Comparison of ENCODE assay signal across 2 fruit fly cellular contexts in genomic region chr3L:4071561-4072049, dm6.
TF ChIP-seq lines count a peak whose summit lies in the region.

Gene wit, minus strand, starts transcription at chr3L:4071717.

TF ChIP-seq in whole organism, embryonic, 481 proteins besides CTCF, POLR2A, EP300 and RAD21 (continued from another document and continues in another):
- no peak for TF ChIP-seq grau (tag; optimal IDR thresholded peaks at IDR 0.05; lab: Kevin White, UChicago)
- no peak for TF ChIP-seq tap (tag; optimal IDR thresholded peaks at IDR 0.05; lab: Kevin White, UChicago)
- TF ChIP-seq CG6813 (GFP tag; optimal IDR thresholded peaks at IDR 0.05; lab: Kevin White, UChicago), result peak; percentile 43
- TF ChIP-seq CG4730 (GFP tag; IDR thresholded peaks at IDR 0.05; lab: Robert Waterston, UW), result no peak
- no peak for TF ChIP-seq HLH4C (GFP tag; IDR thresholded peaks at IDR 0.05; lab: Robert Waterston, UW; ENCODE audit: partially characterized antibody)
- TF ChIP-seq corto (GFP tag; optimal IDR thresholded peaks at IDR 0.05; lab: Kevin White, UChicago), result peak; percentile 38
- TF ChIP-seq sqz (GFP tag; optimal IDR thresholded peaks at IDR 0.05; lab: Kevin White, UChicago), result peak; percentile 53
- TF ChIP-seq CG11247 (GFP tag; IDR thresholded peaks at IDR 0.05; lab: Robert Waterston, UW), result no peak
- TF ChIP-seq hth (optimal IDR thresholded peaks at IDR 0.05; lab: Kevin White, UChicago), result no peak
- TF ChIP-seq bbx (GFP tag; IDR thresholded peaks at IDR 0.05; lab: Robert Waterston, UW; ENCODE audit: partially characterized antibody), result peak; percentile 41; the same call in 1 of the 2 replicates
- TF ChIP-seq Mrtf (GFP tag; IDR thresholded peaks at IDR 0.05; lab: Robert Waterston, UW), result no peak
- peak; percentile 13 for TF ChIP-seq ems (GFP tag; optimal IDR thresholded peaks at IDR 0.05; lab: Kevin White, UChicago)
- no peak for TF ChIP-seq CG7271 (tag; optimal IDR thresholded peaks at IDR 0.05; lab: Kevin White, UChicago)
- TF ChIP-seq Neu2 (GFP tag; optimal IDR thresholded peaks at IDR 0.05; lab: Kevin White, UChicago; ENCODE audit: borderline replicate concordance), result no peak
- TF ChIP-seq CG2889 (GFP tag; IDR thresholded peaks at IDR 0.05; lab: Robert Waterston, UW), result no peak
- no peak for TF ChIP-seq toy (GFP tag; IDR thresholded peaks at IDR 0.05; lab: Robert Waterston, UW)
- TF ChIP-seq pita (GFP tag; optimal IDR thresholded peaks at IDR 0.05; lab: Kevin White, UChicago), result no peak
- TF ChIP-seq CG10274 (GFP tag; optimal IDR thresholded peaks at IDR 0.05; lab: Kevin White, UChicago), result no peak
- no peak; the same call in 1 of the 2 replicates for TF ChIP-seq amos (GFP tag; IDR thresholded peaks at IDR 0.05; lab: Robert Waterston, UW; ENCODE audit: partially characterized antibody)
- no peak for TF ChIP-seq Taf1 (GFP tag; IDR thresholded peaks at IDR 0.05; lab: Robert Waterston, UW)
- no peak for TF ChIP-seq Sry-δ (GFP tag; optimal IDR thresholded peaks at IDR 0.05; lab: Kevin White, UChicago)
- no peak for TF ChIP-seq CG2199 (GFP tag; IDR thresholded peaks at IDR 0.05; lab: Robert Waterston, UW)
- TF ChIP-seq Sin3A (optimal IDR thresholded peaks at IDR 0.05; lab: Kevin White, UChicago), result no peak
- TF ChIP-seq nmo (GFP tag; optimal IDR thresholded peaks at IDR 0.05; lab: Kevin White, UChicago), result no peak
- TF ChIP-seq Max (GFP tag; optimal IDR thresholded peaks at IDR 0.05; lab: Kevin White, UChicago), result no peak
- no peak for TF ChIP-seq sim (GFP tag; IDR thresholded peaks at IDR 0.05; lab: Robert Waterston, UW)
- TF ChIP-seq gfzf (GFP tag; optimal IDR thresholded peaks at IDR 0.05; lab: Kevin White, UChicago), result peak; percentile 32
- TF ChIP-seq CG15601 (tag; optimal IDR thresholded peaks at IDR 0.05; lab: Kevin White, UChicago), result no peak
- no peak for TF ChIP-seq gcm2 (GFP tag; optimal IDR thresholded peaks at IDR 0.05; lab: Kevin White, UChicago)
- no peak for TF ChIP-seq repo (GFP tag; optimal IDR thresholded peaks at IDR 0.05; lab: Kevin White, UChicago)
- TF ChIP-seq chm (GFP tag; IDR thresholded peaks at IDR 0.05; lab: Robert Waterston, UW), result peak; percentile 83
- TF ChIP-seq dan (GFP tag; IDR thresholded peaks at IDR 0.05; lab: Robert Waterston, UW), result no peak
- TF ChIP-seq Hr39 (optimal IDR thresholded peaks at IDR 0.05; lab: Kevin White, UChicago), result no peak
- TF ChIP-seq tna (GFP tag; IDR thresholded peaks at IDR 0.05; lab: Robert Waterston, UW; ENCODE audit: partially characterized antibody), result no peak
- TF ChIP-seq Mad (GFP tag; optimal IDR thresholded peaks at IDR 0.05; lab: Kevin White, UChicago), result peak; percentile 6
- no peak for TF ChIP-seq ro (GFP tag; IDR thresholded peaks at IDR 0.05; lab: Robert Waterston, UW)
- no peak for TF ChIP-seq sima (GFP tag; optimal IDR thresholded peaks at IDR 0.05; lab: Kevin White, UChicago)
- no peak for TF ChIP-seq CHES-1-like (GFP tag; optimal IDR thresholded peaks at IDR 0.05; lab: Kevin White, UChicago)
- TF ChIP-seq CG10959 (GFP tag; IDR thresholded peaks at IDR 0.05; lab: Robert Waterston, UW), result no peak
- no peak for TF ChIP-seq CG2129 (GFP tag; IDR thresholded peaks at IDR 0.05; lab: Robert Waterston, UW; ENCODE audit: partially characterized antibody)
- no peak for TF ChIP-seq ato (GFP tag; IDR thresholded peaks at IDR 0.05; lab: Robert Waterston, UW; ENCODE audit: partially characterized antibody)
- no peak for TF ChIP-seq CG33557 (GFP tag; optimal IDR thresholded peaks at IDR 0.05; lab: Kevin White, UChicago)
- no peak for TF ChIP-seq cwo (GFP tag; optimal IDR thresholded peaks at IDR 0.05; lab: Kevin White, UChicago)
- no peak for TF ChIP-seq Gsc (GFP tag; IDR thresholded peaks at IDR 0.05; lab: Robert Waterston, UW)
- TF ChIP-seq Camta (GFP tag; optimal IDR thresholded peaks at IDR 0.05; lab: Kevin White, UChicago), result peak; percentile 17
- no peak for TF ChIP-seq Dek (tag; optimal IDR thresholded peaks at IDR 0.05; lab: Kevin White, UChicago)
- TF ChIP-seq trem (tag; optimal IDR thresholded peaks at IDR 0.05; lab: Kevin White, UChicago), result no peak
- no peak for TF ChIP-seq tll (GFP tag; optimal IDR thresholded peaks at IDR 0.05; lab: Kevin White, UChicago)
- no peak for TF ChIP-seq CoRest (tag; optimal IDR thresholded peaks at IDR 0.05; lab: Kevin White, UChicago)
- TF ChIP-seq ERR (GFP tag; optimal IDR thresholded peaks at IDR 0.05; lab: Kevin White, UChicago), result no peak
- TF ChIP-seq lilli (GFP tag; optimal IDR thresholded peaks at IDR 0.05; lab: Kevin White, UChicago), result peak; percentile 25
- no peak for TF ChIP-seq inv (GFP tag; IDR thresholded peaks at IDR 0.05; lab: Robert Waterston, UW; ENCODE audit: partially characterized antibody)
- no peak for TF ChIP-seq croc (GFP tag; conservative IDR thresholded peaks at IDR 0.05; lab: Robert Waterston, UW)
- no peak for TF ChIP-seq Hr51 (GFP tag; optimal IDR thresholded peaks at IDR 0.05; lab: Kevin White, UChicago)
- TF ChIP-seq CG15011 (GFP tag; optimal IDR thresholded peaks at IDR 0.05; lab: Kevin White, UChicago), result no peak
- TF ChIP-seq CG16863 (GFP tag; optimal IDR thresholded peaks at IDR 0.05; lab: Kevin White, UChicago), result no peak
- peak; percentile 87 for TF ChIP-seq CG3163 (GFP tag; optimal IDR thresholded peaks at IDR 0.05; lab: Kevin White, UChicago)
- no peak; the same call in 2 of the 3 replicates for TF ChIP-seq B-H1 (GFP tag; IDR thresholded peaks at IDR 0.05; lab: Robert Waterston, UW)
- no peak for TF ChIP-seq CG13894 (tag; optimal IDR thresholded peaks at IDR 0.05; lab: Kevin White, UChicago)
- TF ChIP-seq Deaf1 (tag; optimal IDR thresholded peaks at IDR 0.05; lab: Kevin White, UChicago), result peak; percentile 30
- no peak for TF ChIP-seq CG13424 (tag; optimal IDR thresholded peaks at IDR 0.05; lab: Kevin White, UChicago)
- TF ChIP-seq tin (GFP tag; optimal IDR thresholded peaks at IDR 0.05; lab: Kevin White, UChicago), result no peak
- TF ChIP-seq dmrt99B (tag; optimal IDR thresholded peaks at IDR 0.05; lab: Kevin White, UChicago), result no peak
- no peak for TF ChIP-seq cad (GFP tag; optimal IDR thresholded peaks at IDR 0.05; lab: Kevin White, UChicago)
- no peak for TF ChIP-seq Blimp-1 (GFP tag; optimal IDR thresholded peaks at IDR 0.05; lab: Kevin White, UChicago)
- no peak for TF ChIP-seq Abd-B (GFP tag; optimal IDR thresholded peaks at IDR 0.05; lab: Kevin White, UChicago)
- TF ChIP-seq Dll (GFP tag; IDR thresholded peaks at IDR 0.05; lab: Robert Waterston, UW; ENCODE audit: partially characterized antibody), result peak; percentile 47; the same call in 1 of the 4 replicates
- no peak for TF ChIP-seq fu2 (GFP tag; optimal IDR thresholded peaks at IDR 0.05; lab: Kevin White, UChicago)

TF ChIP-seq in whole organism, prepupa, 60 proteins besides CTCF, POLR2A, EP300 and RAD21 (continued from another document):
- TF ChIP-seq OdsH (GFP tag; optimal IDR thresholded peaks at IDR 0.05; lab: Kevin White, UChicago), result peak; percentile 5
- no peak for TF ChIP-seq Blimp-1 (GFP tag; optimal IDR thresholded peaks at IDR 0.05; lab: Kevin White, UChicago)
- TF ChIP-seq Eip75B (GFP tag; optimal IDR thresholded peaks at IDR 0.05; lab: Kevin White, UChicago), result peak; percentile 14
- TF ChIP-seq dsx (GFP tag; optimal IDR thresholded peaks at IDR 0.05; lab: Kevin White, UChicago; ENCODE audit: poor library complexity, severe bottlenecking), result peak; percentile 32
- peak; percentile 11 for TF ChIP-seq CG6792 (GFP tag; optimal IDR thresholded peaks at IDR 0.05; lab: Kevin White, UChicago)
- TF ChIP-seq Met (GFP tag; optimal IDR thresholded peaks at IDR 0.05; lab: Kevin White, UChicago), result peak; percentile 45
